Worm (Caenorhabditis elegans) whole organism, L1 larva: ENCODE results near the gene C03G6.17.
"Not testable (repeated sequence)": the region's sequence is repeated elsewhere in the genome, so short reads cannot be mapped to it uniquely, and the experiment has no call there.

Experiments
- C34B4.2 ChIP-seq: sonication (generic microtip); optimal IDR thresholded peaks from 2 replicates; lab custom pipeline; 2017; ENCODE audit warnings: mild to moderate bottlenecking, missing genetic modification characterization, missing compliant biosample characterization
- alr-1 ChIP-seq: fragments of 200-800 bp; sonication (Bioruptor generic); optimal IDR thresholded peaks from 2 replicates; lab custom pipeline; 2018; ENCODE audit warnings: borderline replicate concordance, mild to moderate bottlenecking, missing genetic modification characterization, missing compliant biosample characterization
- ceh-82 ChIP-seq, 3 experiments: fragments of 150-350 bp in 1 of 3; sonication (generic microtip) in 2 of 3; optimal IDR thresholded peaks; 2 replicates each; lab custom pipeline; 2014 to 2017; ENCODE audit warnings: missing biosample characterization in 3 of 3, missing genetic modification characterization in 3 of 3
- ces-1 ChIP-seq: fragments of 150-350 bp; optimal IDR thresholded peaks from 2 replicates; lab custom pipeline; 2014; ENCODE audit warnings: missing biosample characterization, missing genetic modification reagents, missing genetic modification characterization
- ets-5 ChIP-seq: fragments of 200-800 bp; sonication (Bioruptor generic); IDR thresholded peaks from 2 replicates; pipeline ENCODE4 v1.3.6; 2022; ENCODE audit warnings: missing genetic modification characterization, missing compliant biosample characterization
- fkh-10 ChIP-seq: sonication (generic microtip); optimal IDR thresholded peaks from 2 replicates; lab custom pipeline; 2017; ENCODE audit warnings: missing biosample characterization, missing genetic modification reagents, missing genetic modification characterization
- hlh-17 ChIP-seq: fragments of 200-800 bp; sonication (Bioruptor generic); optimal IDR thresholded peaks from 2 replicates; lab custom pipeline; 2018; ENCODE audit warnings: missing genetic modification characterization, mild to moderate bottlenecking, missing compliant biosample characterization, moderate library complexity, borderline replicate concordance
- nhr-84 ChIP-seq: sonication (generic microtip); optimal IDR thresholded peaks from 2 replicates; lab custom pipeline; 2017; ENCODE audit warnings: missing biosample characterization, missing genetic modification characterization

- not testable (repeated sequence) for TF ChIP-seq ceh-82 (tag; optimal IDR thresholded peaks at IDR 0.05; lab: Kevin White, UChicago); ets-5; ces-1 (GFP tag; lab: Kevin White, UChicago); hlh-17 (GFP tag; lab: Kevin White, UChicago); nhr-84 (tag; lab: Kevin White, UChicago); alr-1; C34B4.2 (tag; lab: Kevin White, UChicago); fkh-10 (GFP tag; lab: Kevin White, UChicago)
Measured at ce11 chrV:7345494-7345893, 35.4 kb downstream of the C03G6.17 start, which contains the start of gene nhr-147.
